Fruit fly (Drosophila melanogaster) whole organism, prepupa: ENCODE results near the gene Mcm6.

Source experiments
- Blimp-1 ChIP-seq: fragments of 200-800 bp; sonication (Bioruptor generic); optimal IDR thresholded peaks from 3 replicates; lab custom pipeline; 2017; ENCODE audit warnings: missing biosample characterization, missing genetic modification characterization, mild to moderate bottlenecking, moderate library complexity, missing genetic modification reagents
- CG10631 ChIP-seq: fragments of 200-800 bp; sonication (Bioruptor generic); optimal IDR thresholded peaks from 2 replicates; lab custom pipeline; 2016; ENCODE audit warnings: missing biosample characterization, missing genetic modification characterization
- CG11294 ChIP-seq: fragments of 200-800 bp; sonication (Bioruptor generic); IDR thresholded peaks from 2 replicates; pipeline ENCODE4 v1.3.6; 2022; ENCODE audit warnings: missing biosample characterization, missing genetic modification characterization
- CG11762 ChIP-seq: fragments of 200-800 bp; sonication (Bioruptor generic); optimal IDR thresholded peaks from 3 replicates; lab custom pipeline; 2016; ENCODE audit warnings: missing biosample characterization, missing genetic modification characterization; ENCODE audit not compliant: insufficient read depth
- CG15336 ChIP-seq: fragments of 200-800 bp; sonication (Bioruptor generic); IDR thresholded peaks from 2 replicates; pipeline ENCODE4 v1.3.6; 2022; ENCODE audit warnings: missing biosample characterization, missing genetic modification characterization
- CG16779 ChIP-seq: fragments of 200-800 bp; sonication (Bioruptor generic); optimal IDR thresholded peaks from 3 replicates; lab custom pipeline; 2017; ENCODE audit warnings: missing biosample characterization, mild to moderate bottlenecking, missing genetic modification characterization
- CG3032 ChIP-seq: fragments of 200-800 bp; optimal IDR thresholded peaks from 2 replicates; lab custom pipeline; 2019; ENCODE audit warnings: missing biosample characterization, mild to moderate bottlenecking, missing genetic modification characterization, moderate library complexity
- CG31627 ChIP-seq: fragments of 200-800 bp; sonication (Bioruptor generic); optimal IDR thresholded peaks from 3 replicates; lab custom pipeline; 2016; ENCODE audit warnings: missing biosample characterization, missing genetic modification characterization
- CG32006 ChIP-seq: fragments of 200-800 bp; sonication (Bioruptor generic); optimal IDR thresholded peaks from 3 replicates; lab custom pipeline; 2017; ENCODE audit warnings: missing biosample characterization, mild to moderate bottlenecking, missing genetic modification characterization
- CG34406 ChIP-seq: fragments of 200-800 bp; sonication (Bioruptor generic); optimal IDR thresholded peaks from 3 replicates; lab custom pipeline; 2016; ENCODE audit warnings: missing biosample characterization, missing genetic modification characterization
- CG3919 ChIP-seq: fragments of 200-800 bp; sonication (Bioruptor generic); optimal IDR thresholded peaks from 3 replicates; lab custom pipeline; 2016; ENCODE audit warnings: missing biosample characterization, missing genetic modification characterization
- CG4318 ChIP-seq: fragments of 200-800 bp; sonication (Bioruptor generic); optimal IDR thresholded peaks from 3 replicates; lab custom pipeline; 2017; ENCODE audit warnings: missing biosample characterization, mild to moderate bottlenecking, missing genetic modification characterization
- CG6163 ChIP-seq: fragments of 200-800 bp; sonication (Bioruptor generic); IDR thresholded peaks from 3 replicates; pipeline ENCODE4 v1.3.6; 2022; ENCODE audit warnings: missing biosample characterization, missing genetic modification characterization
- CG6276 ChIP-seq: fragments of 200-800 bp; sonication (Bioruptor generic); optimal IDR thresholded peaks from 2 replicates; lab custom pipeline; 2017; ENCODE audit warnings: missing biosample characterization, mild to moderate bottlenecking, missing genetic modification characterization
- CG6792 ChIP-seq: fragments of 200-800 bp; sonication (Bioruptor generic); optimal IDR thresholded peaks from 3 replicates; lab custom pipeline; 2016; ENCODE audit warnings: missing biosample characterization, missing genetic modification characterization
- CG6808 ChIP-seq: fragments of 200-800 bp; sonication (Bioruptor generic); optimal IDR thresholded peaks from 3 replicates; lab custom pipeline; 2017; ENCODE audit warnings: missing biosample characterization, missing genetic modification characterization, mild to moderate bottlenecking, moderate library complexity, missing genetic modification reagents
- CG6854 ChIP-seq: fragments of 200-800 bp; sonication (Bioruptor generic); optimal IDR thresholded peaks from 2 replicates; lab custom pipeline; 2017; ENCODE audit warnings: missing biosample characterization, mild to moderate bottlenecking, missing genetic modification characterization
- CG7368 ChIP-seq: fragments of 200-800 bp; sonication (Bioruptor generic); optimal IDR thresholded peaks from 3 replicates; lab custom pipeline; 2016; ENCODE audit warnings: missing biosample characterization, missing genetic modification characterization
- CG8319 ChIP-seq: fragments of 200-800 bp; sonication (Bioruptor generic); optimal IDR thresholded peaks from 3 replicates; lab custom pipeline; 2016; ENCODE audit warnings: missing biosample characterization, missing genetic modification characterization
- CG8632 ChIP-seq: fragments of 200-800 bp; sonication (Bioruptor generic); optimal IDR thresholded peaks from 3 replicates; lab custom pipeline; 2016; ENCODE audit warnings: missing biosample characterization, missing genetic modification characterization
- CG9139 ChIP-seq: fragments of 200-800 bp; sonication (Bioruptor generic); optimal IDR thresholded peaks from 3 replicates; lab custom pipeline; 2017; ENCODE audit warnings: missing biosample characterization, mild to moderate bottlenecking, missing genetic modification characterization
- Eip78C ChIP-seq: fragments of 200-800 bp; sonication (Bioruptor generic); peaks from one replicate; lab custom pipeline; 2016; ENCODE audit warnings: missing biosample characterization, missing genetic modification characterization
- Eip93F ChIP-seq: fragments of 200-800 bp; sonication (Bioruptor generic); optimal IDR thresholded peaks from 2 replicates; lab custom pipeline; 2016; ENCODE audit warnings: missing biosample characterization, mild to moderate bottlenecking, missing genetic modification characterization
- Ets21C ChIP-seq: fragments of 200-800 bp; sonication (Bioruptor generic); optimal IDR thresholded peaks from 3 replicates; lab custom pipeline; 2016; ENCODE audit warnings: missing biosample characterization, missing genetic modification characterization
- Ets96B ChIP-seq: fragments of 200-800 bp; optimal IDR thresholded peaks from 2 replicates; lab custom pipeline; 2019; ENCODE audit warnings: missing biosample characterization, mild to moderate bottlenecking, missing genetic modification characterization, moderate library complexity
- Hr39 ChIP-seq: fragments of 200-800 bp; sonication (Bioruptor generic); optimal IDR thresholded peaks from 2 replicates; lab custom pipeline; 2016; ENCODE audit warnings: missing biosample characterization, missing genetic modification characterization
- Hr4 ChIP-seq: fragments of 200-800 bp; sonication (Bioruptor generic); optimal IDR thresholded peaks from 3 replicates; lab custom pipeline; 2016; ENCODE audit warnings: missing biosample characterization, missing genetic modification characterization
- Met ChIP-seq: fragments of 200-800 bp; sonication (Bioruptor generic); optimal IDR thresholded peaks from 3 replicates; lab custom pipeline; 2016; ENCODE audit warnings: missing biosample characterization, missing genetic modification characterization
- Smox ChIP-seq: fragments of 200-800 bp; sonication (Bioruptor generic); optimal IDR thresholded peaks from 3 replicates; lab custom pipeline; 2016; ENCODE audit warnings: missing biosample characterization, missing genetic modification characterization
- Sox102F ChIP-seq: fragments of 200-800 bp; sonication (Bioruptor generic); optimal IDR thresholded peaks from 2 replicates; lab custom pipeline; 2016; ENCODE audit warnings: missing biosample characterization, mild to moderate bottlenecking, missing genetic modification characterization
- Sox15 ChIP-seq: fragments of 200-800 bp; sonication (Bioruptor generic); optimal IDR thresholded peaks from 3 replicates; lab custom pipeline; 2016; ENCODE audit warnings: missing biosample characterization, missing genetic modification characterization
- achi ChIP-seq: fragments of 200-800 bp; sonication (Bioruptor generic); optimal IDR thresholded peaks from 3 replicates; lab custom pipeline; 2016; ENCODE audit warnings: missing biosample characterization, missing genetic modification characterization
- acj6 ChIP-seq: fragments of 200-800 bp; sonication (Bioruptor generic); optimal IDR thresholded peaks from 3 replicates; lab custom pipeline; 2016; ENCODE audit warnings: missing biosample characterization, missing genetic modification characterization
- cyc ChIP-seq: fragments of 200-800 bp; sonication (Bioruptor generic); optimal IDR thresholded peaks from 3 replicates; lab custom pipeline; 2016; ENCODE audit warnings: missing biosample characterization, missing genetic modification characterization
- dac ChIP-seq: fragments of 200-800 bp; sonication (Bioruptor generic); optimal IDR thresholded peaks from 2 replicates; lab custom pipeline; 2017; ENCODE audit warnings: missing biosample characterization, mild to moderate bottlenecking, missing genetic modification characterization
- eg ChIP-seq: fragments of 200-800 bp; sonication (Bioruptor generic); IDR thresholded peaks from 3 replicates; pipeline ENCODE4 v1.3.6; 2022; ENCODE audit warnings: missing biosample characterization, missing genetic modification characterization
- esn ChIP-seq: fragments of 200-800 bp; sonication (Bioruptor generic); optimal IDR thresholded peaks from 2 replicates; lab custom pipeline; 2016; ENCODE audit warnings: missing biosample characterization, mild to moderate bottlenecking, missing genetic modification characterization, moderate library complexity
- fd59A ChIP-seq: fragments of 200-800 bp; sonication (Bioruptor generic); optimal IDR thresholded peaks from 2 replicates; lab custom pipeline; 2017; ENCODE audit warnings: missing biosample characterization, mild to moderate bottlenecking, missing genetic modification characterization, missing genetic modification reagents
- fd85E ChIP-seq: fragments of 200-800 bp; sonication (Bioruptor generic); optimal IDR thresholded peaks from 3 replicates; lab custom pipeline; 2016; ENCODE audit warnings: missing biosample characterization, missing genetic modification characterization
- lz ChIP-seq: fragments of 200-800 bp; sonication (Bioruptor generic); optimal IDR thresholded peaks from 3 replicates; lab custom pipeline; 2016; ENCODE audit warnings: missing biosample characterization, missing genetic modification characterization
- pdm3 ChIP-seq: fragments of 200-800 bp; sonication (Bioruptor generic); optimal IDR thresholded peaks from 3 replicates; lab custom pipeline; 2016; ENCODE audit warnings: missing biosample characterization, missing genetic modification characterization
- salr ChIP-seq, 2 experiments: fragments of 200-800 bp; sonication (Bioruptor generic); optimal IDR thresholded peaks; 3 replicates each; lab custom pipeline; 2016 to 2018; ENCODE audit warnings: missing biosample characterization in 2 of 2, missing genetic modification characterization in 2 of 2, mild to moderate bottlenecking in 1 of 2
- spab ChIP-seq: fragments of 200-800 bp; sonication (Bioruptor generic); optimal IDR thresholded peaks from 2 replicates; lab custom pipeline; 2017; ENCODE audit warnings: missing biosample characterization, mild to moderate bottlenecking, missing genetic modification characterization, missing genetic modification reagents
- ss ChIP-seq, 2 experiments: fragments of 200-800 bp; sonication (Bioruptor generic); optimal IDR thresholded peaks; 2 replicates in 1 of 2; 3 replicates in 1 of 2; lab custom pipeline; 2017 to 2018; ENCODE audit warnings: mild to moderate bottlenecking in 2 of 2, missing biosample characterization in 2 of 2, missing genetic modification characterization in 2 of 2, moderate library complexity in 1 of 2
- svp ChIP-seq: fragments of 200-800 bp; sonication (Bioruptor generic); peaks from one replicate; lab custom pipeline; 2016; ENCODE audit warnings: missing biosample characterization, missing genetic modification characterization
- topi ChIP-seq: fragments of 200-800 bp; sonication (Bioruptor generic); optimal IDR thresholded peaks from 3 replicates; lab custom pipeline; 2016; ENCODE audit warnings: missing biosample characterization, missing genetic modification characterization
- vri ChIP-seq: fragments of 200-800 bp; sonication (Bioruptor generic); optimal IDR thresholded peaks from 3 replicates; lab custom pipeline; 2016; ENCODE audit warnings: missing biosample characterization, mild to moderate bottlenecking, missing genetic modification characterization

The Mcm6 gene

dm6 chrX:6694979-6695388 lies 20.8 kb downstream of the Mcm6 start, which contains the start of gene CG14442:
Gene CG14442 (minus strand): TSS chrX:6695007.
- no peak for TF ChIP-seq CG6854 (GFP tag; lab: Kevin White, UChicago)
- TF ChIP-seq cyc (GFP tag; lab: Kevin White, UChicago): peak; percentile 24
- peak; percentile 45 for TF ChIP-seq Met (GFP tag; lab: Kevin White, UChicago)
- peak; percentile 27 for TF ChIP-seq CG10631 (GFP tag; lab: Kevin White, UChicago)
- TF ChIP-seq svp: peak; percentile 76
- peak; percentile 59 for TF ChIP-seq eg (GFP tag; lab: Robert Waterston, UW)
- TF ChIP-seq Hr4 (GFP tag; lab: Kevin White, UChicago): peak; percentile 37
- peak; percentile 47 for TF ChIP-seq Hr39 (GFP tag; lab: Kevin White, UChicago)
- TF ChIP-seq CG6163 (GFP tag; lab: Robert Waterston, UW): no peak; the same call in 2 of the 3 replicates
- no peak for TF ChIP-seq CG6808 (GFP tag; lab: Kevin White, UChicago)
- TF ChIP-seq Ets21C: peak; percentile 40
- TF ChIP-seq CG8632 (GFP tag; lab: Kevin White, UChicago): peak; percentile 20
- TF ChIP-seq CG32006 (GFP tag; lab: Kevin White, UChicago): peak; percentile 18
- TF ChIP-seq CG11762 (GFP tag; lab: Kevin White, UChicago): no peak
- no peak for TF ChIP-seq CG11294
- peak; percentile 49 for TF ChIP-seq esn
- peak; percentile 60 for TF ChIP-seq lz (GFP tag; lab: Kevin White, UChicago)
- no peak for TF ChIP-seq dac (GFP tag; lab: Kevin White, UChicago)
- TF ChIP-seq CG7368 (GFP tag; lab: Kevin White, UChicago): no peak
- peak; percentile 52 for TF ChIP-seq Smox
- peak; percentile 25 for TF ChIP-seq pdm3 (GFP tag; lab: Kevin White, UChicago)
- TF ChIP-seq acj6 (GFP tag; lab: Kevin White, UChicago): no peak
- TF ChIP-seq Eip93F: no peak
- TF ChIP-seq CG3032 (tag; lab: Kevin White, UChicago): peak; percentile 12
- TF ChIP-seq CG3919 (GFP tag; lab: Kevin White, UChicago): peak; percentile 30
- TF ChIP-seq topi (GFP tag; lab: Kevin White, UChicago): peak; percentile 44
- TF ChIP-seq CG8319 (GFP tag; lab: Kevin White, UChicago): peak; percentile 15
- TF ChIP-seq Eip78C (GFP tag; lab: Kevin White, UChicago): peak; percentile 47
- peak; percentile 40 for TF ChIP-seq achi
- peak; percentile 14 for TF ChIP-seq Sox15 (GFP tag; lab: Kevin White, UChicago)
- TF ChIP-seq CG31627 (GFP tag; lab: Kevin White, UChicago): peak; percentile 44
- TF ChIP-seq CG9139 (GFP tag; lab: Kevin White, UChicago): no peak

- peak; percentile 66 for TF ChIP-seq spab (GFP tag; lab: Kevin White, UChicago)
- TF ChIP-seq vri (GFP tag; lab: Kevin White, UChicago): peak; percentile 71
- TF ChIP-seq CG16779: peak; percentile 64
- peak; percentile 64 for TF ChIP-seq Ets96B (tag; lab: Kevin White, UChicago)
- peak; percentile 69 for TF ChIP-seq cyc (GFP tag; lab: Kevin White, UChicago)
- peak; percentile 80 for TF ChIP-seq pdm3 (GFP tag; lab: Kevin White, UChicago)
- TF ChIP-seq Hr4 (GFP tag; lab: Kevin White, UChicago): peak; percentile 68
- peak; percentile 70 for TF ChIP-seq CG10631 (GFP tag; lab: Kevin White, UChicago)
- TF ChIP-seq Eip93F: peak; percentile 44
- TF ChIP-seq topi (GFP tag; lab: Kevin White, UChicago): peak; percentile 82
- peak; percentile 86 for TF ChIP-seq Met (GFP tag; lab: Kevin White, UChicago)
- peak; percentile 51 for TF ChIP-seq dac (GFP tag; lab: Kevin White, UChicago)
- TF ChIP-seq Smox: peak; percentile 82
- peak; percentile 78 for TF ChIP-seq CG6808 (GFP tag; lab: Kevin White, UChicago)
- peak; percentile 73 for TF ChIP-seq achi
- peak; percentile 72 for TF ChIP-seq CG6276 (GFP tag; lab: Kevin White, UChicago)
- peak; percentile 68 for TF ChIP-seq fd59A (GFP tag; lab: Kevin White, UChicago)
- peak; percentile 89 for TF ChIP-seq CG15336 (GFP tag; lab: Robert Waterston, UW)
- peak; percentile 61 for TF ChIP-seq CG9139 (GFP tag; lab: Kevin White, UChicago)
- peak; percentile 58 for TF ChIP-seq CG6854 (GFP tag; lab: Kevin White, UChicago)
- TF ChIP-seq svp: peak; percentile 87
- TF ChIP-seq CG11762 (GFP tag; lab: Kevin White, UChicago): peak; percentile 56
- TF ChIP-seq Sox102F (GFP tag; lab: Kevin White, UChicago): peak; percentile 85
- peak; percentile 84 for TF ChIP-seq CG6792 (GFP tag; lab: Kevin White, UChicago)
- TF ChIP-seq fd85E (GFP tag; lab: Kevin White, UChicago): peak; percentile 14
- TF ChIP-seq salr (GFP tag; optimal IDR thresholded peaks at IDR 0.05; lab: Kevin White, UChicago): peak; percentile 25 to 33
- peak; percentile 73 to 83 for TF ChIP-seq ss (GFP tag; optimal IDR thresholded peaks at IDR 0.05; lab: Kevin White, UChicago)
- peak; percentile 79 for TF ChIP-seq CG8632 (GFP tag; lab: Kevin White, UChicago)
- peak; percentile 73 for TF ChIP-seq CG34406 (GFP tag; lab: Kevin White, UChicago)
- peak; percentile 73 for TF ChIP-seq Hr39 (GFP tag; lab: Kevin White, UChicago)
- no peak for TF ChIP-seq CG4318 (GFP tag; lab: Kevin White, UChicago)
- TF ChIP-seq eg (GFP tag; lab: Robert Waterston, UW): peak; percentile 82
- no peak for TF ChIP-seq Blimp-1 (GFP tag; lab: Kevin White, UChicago)
These were observed 22.3 kb downstream of the Mcm6 start for dm6 chrX:6696467-6696866.
